Fruit fly (Drosophila melanogaster) whole organism, pupa: Measurements from ENCODE around the gene Pomp.

Experiments
- CG32121 ChIP-seq: fragments of 200-800 bp; sonication (Bioruptor generic); IDR thresholded peaks from 2 replicates; pipeline ENCODE4 v1.3.6; 2022; ENCODE audit warnings: missing biosample characterization, missing genetic modification characterization
- CG9948 ChIP-seq: fragments of 200-800 bp; sonication (Bioruptor generic); optimal IDR thresholded peaks from 2 replicates; lab custom pipeline; 2018; ENCODE audit warnings: missing biosample characterization, mild to moderate bottlenecking, missing genetic modification characterization, moderate library complexity
- Pif1A ChIP-seq: fragments of 200-800 bp; sonication (Bioruptor generic); optimal IDR thresholded peaks from 3 replicates; lab custom pipeline; 2016; ENCODE audit warnings: missing biosample characterization, missing genetic modification characterization

The Pomp gene

DNA sequence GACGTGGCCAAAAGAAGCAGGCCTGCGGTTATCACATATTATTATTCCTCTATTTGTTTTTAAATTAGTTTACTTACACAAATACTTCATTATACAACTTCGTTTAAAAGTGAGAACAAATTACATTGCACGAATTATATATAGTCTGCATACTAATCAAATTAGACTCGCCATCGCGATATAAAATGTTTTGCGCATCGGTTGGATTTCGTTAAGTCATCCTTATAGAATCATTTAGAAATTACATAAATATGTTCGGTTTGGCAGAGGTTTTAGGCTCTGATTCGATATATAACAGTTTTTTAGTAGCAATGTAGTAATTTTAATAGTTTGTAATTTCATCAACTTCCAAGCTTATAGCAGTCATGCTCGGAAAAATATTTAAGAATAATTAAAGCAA, 50.4 kb downstream of the Pomp start, which contains the start of gene Spn38F:
Gene Spn38F (minus strand): TSS at position 101 of the 400 bp plus-strand sequence.
- TF ChIP-seq CG32121 (GFP tag; lab: Robert Waterston, UW) (no peak), CG9948 (tag; lab: Kevin White, UChicago) (no peak), Pif1A (no peak)
